Worm (Caenorhabditis elegans) whole organism, late embryonic: Measurements from ENCODE around the gene srh-216.

Source experiments
- C08G9.2 ChIP-seq: sonication (generic microtip); optimal IDR thresholded peaks from 2 replicates; lab custom pipeline; 2016; ENCODE audit warnings: mild to moderate bottlenecking, missing genetic modification characterization, moderate library complexity, missing compliant biosample characterization
- T23F11.4 ChIP-seq: fragments of 200-800 bp; sonication (Bioruptor generic); optimal IDR thresholded peaks from 2 replicates; lab custom pipeline; 2018; ENCODE audit warnings: mild to moderate bottlenecking, missing genetic modification characterization, missing compliant biosample characterization
- Y22D7AL.16 ChIP-seq: sonication (generic microtip); optimal IDR thresholded peaks from 2 replicates; lab custom pipeline; 2016; ENCODE audit warnings: missing genetic modification characterization, missing compliant biosample characterization
- ama-1 ChIP-seq: fragments of 150-350 bp; optimal IDR thresholded peaks from 2 replicates; lab custom pipeline; 2014
- ceh-14 ChIP-seq: sonication (generic microtip); optimal IDR thresholded peaks from 2 replicates; lab custom pipeline; 2016; ENCODE audit warnings: missing genotype, missing genetic modification characterization, missing compliant biosample characterization
- ceh-2 ChIP-seq: sonication (generic microtip); optimal IDR thresholded peaks from 2 replicates; lab custom pipeline; 2016; ENCODE audit warnings: missing genotype, missing genetic modification characterization, missing compliant biosample characterization
- ceh-22 ChIP-seq: sonication (generic microtip); optimal IDR thresholded peaks from 2 replicates; lab custom pipeline; 2017; ENCODE audit warnings: missing biosample characterization, missing genetic modification characterization
- ceh-24 ChIP-seq: sonication (generic microtip); optimal IDR thresholded peaks from 2 replicates; lab custom pipeline; 2016; ENCODE audit warnings: mild to moderate bottlenecking, missing genetic modification characterization, missing compliant biosample characterization
- ceh-30 ChIP-seq: fragments of 150-350 bp; optimal IDR thresholded peaks from 2 replicates; lab custom pipeline; 2014; ENCODE audit warnings: missing biosample characterization, missing genetic modification characterization
- ceh-45 ChIP-seq: fragments of 200-800 bp; sonication (Bioruptor generic); IDR thresholded peaks from 2 replicates; pipeline ENCODE4 v1.3.6; 2022; ENCODE audit warnings: missing genetic modification reagents, missing genetic modification characterization, missing compliant biosample characterization
- dmd-4 ChIP-seq: sonication (generic microtip); optimal IDR thresholded peaks from 2 replicates; lab custom pipeline; 2016; ENCODE audit warnings: borderline replicate concordance, missing genetic modification characterization, missing compliant biosample characterization
- elt-4 ChIP-seq: sonication (generic microtip); optimal IDR thresholded peaks from 2 replicates; lab custom pipeline; 2016; ENCODE audit warnings: missing genetic modification characterization, missing compliant biosample characterization
- ets-4 ChIP-seq: sonication (generic microtip); optimal IDR thresholded peaks from 2 replicates; lab custom pipeline; 2016; ENCODE audit warnings: missing genetic modification characterization, missing compliant biosample characterization
- eyg-1 ChIP-seq: sonication (generic microtip); optimal IDR thresholded peaks from 2 replicates; lab custom pipeline; 2016; ENCODE audit warnings: missing genotype, missing genetic modification characterization, missing compliant biosample characterization
- fax-1 ChIP-seq: sonication (generic microtip); optimal IDR thresholded peaks from 2 replicates; lab custom pipeline; 2016; ENCODE audit warnings: missing genotype, missing genetic modification characterization, missing compliant biosample characterization
- fkh-10 ChIP-seq: fragments of 150-350 bp; optimal IDR thresholded peaks from 2 replicates; lab custom pipeline; 2014; ENCODE audit warnings: missing biosample characterization, missing genetic modification reagents, missing genetic modification characterization
- fkh-6 ChIP-seq: sonication (generic microtip); optimal IDR thresholded peaks from 2 replicates; lab custom pipeline; 2016; ENCODE audit warnings: missing genetic modification characterization, missing compliant biosample characterization
- gmeb-2 ChIP-seq: sonication (generic microtip); optimal IDR thresholded peaks from 2 replicates; lab custom pipeline; 2016; ENCODE audit warnings: missing genetic modification characterization, inconsistent platforms, missing compliant biosample characterization
- hlh-30 ChIP-seq: sonication (generic microtip); optimal IDR thresholded peaks from 2 replicates; lab custom pipeline; 2017; ENCODE audit warnings: antibody characterized with exemption, missing genetic modification characterization, missing compliant biosample characterization; ENCODE audit not compliant: insufficient read depth
- hlh-8 ChIP-seq: sonication (generic microtip); optimal IDR thresholded peaks from 2 replicates; lab custom pipeline; 2016; ENCODE audit warnings: missing genotype, missing genetic modification characterization, missing compliant biosample characterization
- madf-2 ChIP-seq: sonication (generic microtip); optimal IDR thresholded peaks from 2 replicates; lab custom pipeline; 2017; ENCODE audit warnings: missing genetic modification characterization, missing compliant biosample characterization
- mec-3 ChIP-seq: sonication (generic microtip); optimal IDR thresholded peaks from 2 replicates; lab custom pipeline; 2016; ENCODE audit warnings: borderline replicate concordance, missing genetic modification characterization, missing compliant biosample characterization
- nfya-1 ChIP-seq: sonication (generic microtip); optimal IDR thresholded peaks from 2 replicates; lab custom pipeline; 2017; ENCODE audit warnings: missing genetic modification characterization, mild to moderate bottlenecking, missing compliant biosample characterization, antibody characterized with exemption, moderate library complexity
- nhr-11 ChIP-seq: fragments of 150-350 bp; optimal IDR thresholded peaks from 2 replicates; lab custom pipeline; 2014; ENCODE audit warnings: missing biosample characterization, missing genetic modification characterization
- odd-2 ChIP-seq: sonication (generic microtip); optimal IDR thresholded peaks from 2 replicates; lab custom pipeline; 2017; ENCODE audit warnings: antibody characterized with exemption, mild to moderate bottlenecking, missing genetic modification characterization, missing compliant biosample characterization
- pag-3 ChIP-seq: sonication (generic microtip); optimal IDR thresholded peaks from 2 replicates; lab custom pipeline; 2016; ENCODE audit warnings: missing compliant biosample characterization, missing genetic modification characterization, borderline replicate concordance
- pha-2 ChIP-seq: sonication (generic microtip); optimal IDR thresholded peaks from 2 replicates; lab custom pipeline; 2017; ENCODE audit warnings: mild to moderate bottlenecking, missing genetic modification characterization, missing compliant biosample characterization
- pha-4 ChIP-seq: fragments of 150-350 bp; optimal IDR thresholded peaks from 2 replicates; lab custom pipeline; 2018; ENCODE audit warnings: missing biosample characterization, missing genetic modification reagents, missing genetic modification characterization
- pqm-1 ChIP-seq: sonication (generic microtip); optimal IDR thresholded peaks from 2 replicates; lab custom pipeline; 2016; ENCODE audit warnings: missing genetic modification characterization, missing compliant biosample characterization
- ref-2 ChIP-seq: sonication (generic microtip); optimal IDR thresholded peaks from 2 replicates; lab custom pipeline; 2016; ENCODE audit warnings: missing genetic modification characterization, missing compliant biosample characterization
- sox-2 ChIP-seq: fragments of 200-800 bp; sonication (Bioruptor generic); IDR thresholded peaks from 2 replicates; pipeline ENCODE4 v1.3.6; 2022; ENCODE audit warnings: missing genetic modification reagents, missing genetic modification characterization, missing compliant biosample characterization
- sox-4 ChIP-seq: sonication (generic microtip); optimal IDR thresholded peaks from 2 replicates; lab custom pipeline; 2017; ENCODE audit warnings: mild to moderate bottlenecking, missing genetic modification characterization, inconsistent platforms, missing compliant biosample characterization
- tbx-2 ChIP-seq: sonication (generic microtip); optimal IDR thresholded peaks from 2 replicates; lab custom pipeline; 2016; ENCODE audit warnings: missing genetic modification characterization, missing compliant biosample characterization
- tbx-7 ChIP-seq: sonication (generic microtip); optimal IDR thresholded peaks from 2 replicates; lab custom pipeline; 2016; ENCODE audit warnings: missing genotype, missing genetic modification characterization, missing compliant biosample characterization
- unc-3 ChIP-seq, 2 experiments: fragments of 200-800 bp in 1 of 2; sonication (Bioruptor generic) in 1 of 2; sonication (generic microtip) in 1 of 2; conservative IDR thresholded peaks in 1 of 2; optimal IDR thresholded peaks in 1 of 2; 2 replicates each; pipeline versions ENCODE4 v1.3.6 to Lab custom; 2016 to 2022; ENCODE audit warnings: missing compliant biosample characterization in 2 of 2, missing genetic modification characterization in 2 of 2, missing genetic modification reagents in 1 of 2
- unc-86 ChIP-seq: sonication (generic microtip); optimal IDR thresholded peaks from 2 replicates; lab custom pipeline; 2016; ENCODE audit warnings: missing genetic modification characterization, missing compliant biosample characterization
- ztf-16 ChIP-seq: sonication (generic microtip); optimal IDR thresholded peaks from 2 replicates; lab custom pipeline; 2017; ENCODE audit warnings: missing genetic modification characterization, missing compliant biosample characterization

Gene srh-216

ce11 chrV:16786012-16786411 is 41.4 kb downstream of the srh-216 start:
- TF ChIP-seq T23F11.4 (GFP tag; lab: Kevin White, UChicago) = no peak
- TF ChIP-seq nhr-11 (tag; lab: Kevin White, UChicago) = no peak
- no peak for TF ChIP-seq pha-2 (tag; lab: Kevin White, UChicago)
- no peak for TF ChIP-seq ceh-24 (tag; lab: Kevin White, UChicago)
- TF ChIP-seq ref-2 (tag; lab: Kevin White, UChicago) = no peak
- no peak for TF ChIP-seq fkh-10 (GFP tag; lab: Kevin White, UChicago)
- TF ChIP-seq fax-1 (tag; lab: Kevin White, UChicago) = no peak
- no peak for TF ChIP-seq ztf-16 (tag; lab: Kevin White, UChicago)
- TF ChIP-seq unc-3 (GFP tag; conservative IDR thresholded peaks at IDR 0.05; lab: Robert Waterston, UW) = no peak
- no peak for TF ChIP-seq unc-3 (tag; optimal IDR thresholded peaks at IDR 0.05; lab: Kevin White, UChicago)
- no peak for TF ChIP-seq ama-1 (lab: Kevin White, UChicago)
- TF ChIP-seq sox-2 (GFP tag; lab: Robert Waterston, UW) = no peak
- TF ChIP-seq mec-3 (tag; lab: Kevin White, UChicago) = no peak
- TF ChIP-seq tbx-2 (tag; lab: Kevin White, UChicago) = no peak
- TF ChIP-seq tbx-7 (tag; lab: Kevin White, UChicago) = no peak

ce11 chrV:16784806-16785205 is 42.6 kb downstream of the srh-216 start:
- TF ChIP-seq dmd-4 = no peak
- TF ChIP-seq hlh-8 (tag; lab: Kevin White, UChicago) = no peak
- TF ChIP-seq madf-2 (tag; lab: Kevin White, UChicago) = no peak
- TF ChIP-seq pha-2 (tag; lab: Kevin White, UChicago) = no peak
- TF ChIP-seq sox-4 (tag; lab: Kevin White, UChicago) = no peak
- TF ChIP-seq ceh-30 (tag; lab: Kevin White, UChicago) = no peak
- TF ChIP-seq pag-3 (tag; lab: Kevin White, UChicago) = no peak
- TF ChIP-seq fkh-6 (tag; lab: Kevin White, UChicago) = no peak
- TF ChIP-seq nfya-1 = no peak
- no peak for TF ChIP-seq Y22D7AL.16 (tag; lab: Kevin White, UChicago)
- no peak for TF ChIP-seq odd-2 (tag; lab: Kevin White, UChicago)
- TF ChIP-seq hlh-30 (tag; lab: Kevin White, UChicago) = no peak
- no peak for TF ChIP-seq fax-1 (tag; lab: Kevin White, UChicago)
- no peak for TF ChIP-seq pqm-1
- TF ChIP-seq T23F11.4 (GFP tag; lab: Kevin White, UChicago) = no peak
- no peak for TF ChIP-seq pha-4 (tag; lab: Kevin White, UChicago)

ce11 chrV:16781974-16782373 is 45.4 kb downstream of the srh-216 start:
- TF ChIP-seq ceh-14 (tag; lab: Kevin White, UChicago) (no peak), C08G9.2 (no peak), hlh-8 (tag; lab: Kevin White, UChicago) (no peak), gmeb-2 (no peak), tbx-2 (tag; lab: Kevin White, UChicago) (no peak), eyg-1 (tag; lab: Kevin White, UChicago) (no peak), ama-1 (lab: Kevin White, UChicago) (no peak), unc-86 (tag; lab: Kevin White, UChicago) (no peak), sox-4 (tag; lab: Kevin White, UChicago) (no peak)

- TF ChIP-seq ets-4 (no peak), unc-3 (GFP tag; conservative IDR thresholded peaks at IDR 0.05; lab: Robert Waterston, UW) (no peak), unc-3 (tag; optimal IDR thresholded peaks at IDR 0.05; lab: Kevin White, UChicago) (no peak), ceh-45 (GFP tag; lab: Robert Waterston, UW) (no peak)
- TF ChIP-seq, all 69 proteins: peak for 0
Observed at ce11 chrV:16780554-16780953, 46.8 kb downstream of the srh-216 start.

ce11 chrV:16779971-16780370 is 47.4 kb downstream of the srh-216 start:
- no peak for TF ChIP-seq eyg-1 (tag; lab: Kevin White, UChicago)
- no peak for TF ChIP-seq elt-4 (tag; lab: Kevin White, UChicago)
- TF ChIP-seq ceh-45 (GFP tag; lab: Robert Waterston, UW) = no peak
- no peak for TF ChIP-seq hlh-8 (tag; lab: Kevin White, UChicago)
- no peak for TF ChIP-seq ceh-2 (tag; lab: Kevin White, UChicago)
- no peak for TF ChIP-seq sox-2 (GFP tag; lab: Robert Waterston, UW)
- no peak for TF ChIP-seq ceh-22 (tag; lab: Kevin White, UChicago)
- TF ChIP-seq, all 69 proteins: peak for 0
